1 fruit fly cellular context compared by ENCODE assay signal in genomic region chr3R:24717289-24717688, dm6.
A peak's percentile ranks its signal among the peaks of the same experiment; 100 is the strongest.
TF ChIP-seq lines count a peak whose summit lies in the region.

Gene Polr2L, plus strand, starts transcription at chr3R:24717511.

TF ChIP-seq in whole organism, embryonic, 481 proteins besides CTCF, POLR2A, EP300 and RAD21 (continued from another document):
- TF ChIP-seq CG10274 (GFP tag; optimal IDR thresholded peaks at IDR 0.05; lab: Kevin White, UChicago) (no peak), CG34224 (GFP tag; IDR thresholded peaks at IDR 0.05; lab: Robert Waterston, UW; ENCODE audit: partially characterized antibody) (no peak), Camta (GFP tag; optimal IDR thresholded peaks at IDR 0.05; lab: Kevin White, UChicago) (no peak), Trl (optimal IDR thresholded peaks at IDR 0.05; lab: Kevin White, UChicago) (no peak), Trl (GFP tag; optimal IDR thresholded peaks at IDR 0.05; lab: Kevin White, UChicago) (no peak), CG2678 (tag; optimal IDR thresholded peaks at IDR 0.05; lab: Kevin White, UChicago) (no peak), pita (GFP tag; optimal IDR thresholded peaks at IDR 0.05; lab: Kevin White, UChicago) (no peak), otp (GFP tag; IDR thresholded peaks at IDR 0.05; lab: Robert Waterston, UW) (no peak), Scr (GFP tag; IDR thresholded peaks at IDR 0.05; lab: Robert Waterston, UW; ENCODE audit: partially characterized antibody) (peak; percentile 41; the same call in 1 of the 2 replicates), CG2129 (GFP tag; IDR thresholded peaks at IDR 0.05; lab: Robert Waterston, UW; ENCODE audit: partially characterized antibody) (no peak), sens-2 (GFP tag; IDR thresholded peaks at IDR 0.05; lab: Robert Waterston, UW) (no peak), Hr39 (optimal IDR thresholded peaks at IDR 0.05; lab: Kevin White, UChicago) (no peak), amos (GFP tag; IDR thresholded peaks at IDR 0.05; lab: Robert Waterston, UW; ENCODE audit: partially characterized antibody) (0 out of 2 replicates have a peak, but pooled peaks have one; percentile 21), sna (GFP tag; IDR thresholded peaks at IDR 0.05; lab: Robert Waterston, UW; ENCODE audit: partially characterized antibody) (no peak), Dek (tag; optimal IDR thresholded peaks at IDR 0.05; lab: Kevin White, UChicago) (no peak), MESR4 (GFP tag; optimal IDR thresholded peaks at IDR 0.05; lab: Kevin White, UChicago) (peak; percentile 48), gce (GFP tag; IDR thresholded peaks at IDR 0.05; lab: Robert Waterston, UW) (no peak), Dfd (GFP tag; optimal IDR thresholded peaks at IDR 0.05; lab: Kevin White, UChicago) (no peak), ato (GFP tag; IDR thresholded peaks at IDR 0.05; lab: Robert Waterston, UW; ENCODE audit: partially characterized antibody) (no peak), Dip3 (GFP tag; optimal IDR thresholded peaks at IDR 0.05; lab: Kevin White, UChicago) (no peak), ci (GFP tag; IDR thresholded peaks at IDR 0.05; lab: Robert Waterston, UW) (no peak), CG11247 (GFP tag; IDR thresholded peaks at IDR 0.05; lab: Robert Waterston, UW) (no peak), CG1603 (tag; optimal IDR thresholded peaks at IDR 0.05; lab: Kevin White, UChicago) (no peak), pb (GFP tag; optimal IDR thresholded peaks at IDR 0.05; lab: Kevin White, UChicago) (no peak), Elba2 (GFP tag; optimal IDR thresholded peaks at IDR 0.05; lab: Kevin White, UChicago) (no peak), Dref (GFP tag; IDR thresholded peaks at IDR 0.05; lab: Robert Waterston, UW) (peak; percentile 63), pho (GFP tag; optimal IDR thresholded peaks at IDR 0.05; lab: Kevin White, UChicago) (no peak), CG10267 (tag; optimal IDR thresholded peaks at IDR 0.05; lab: Kevin White, UChicago) (no peak), seq (GFP tag; IDR thresholded peaks at IDR 0.05; lab: Robert Waterston, UW) (no peak), CG14441 (GFP tag; IDR thresholded peaks at IDR 0.05; lab: Robert Waterston, UW) (no peak), Atf-2 (GFP tag; optimal IDR thresholded peaks at IDR 0.05; lab: Kevin White, UChicago) (no peak), H15 (GFP tag; IDR thresholded peaks at IDR 0.05; lab: Robert Waterston, UW) (no peak), CG7271 (tag; optimal IDR thresholded peaks at IDR 0.05; lab: Kevin White, UChicago) (no peak), BEAF-32 (GFP tag; optimal IDR thresholded peaks at IDR 0.05; lab: Kevin White, UChicago) (peak; percentile 54), CG6854 (GFP tag; optimal IDR thresholded peaks at IDR 0.05; lab: Kevin White, UChicago) (no peak), tgo (GFP tag; IDR thresholded peaks at IDR 0.05; lab: Robert Waterston, UW) (no peak), CG4404 (GFP tag; IDR thresholded peaks at IDR 0.05; lab: Robert Waterston, UW) (no peak), CG17186 (GFP tag; optimal IDR thresholded peaks at IDR 0.05; lab: Kevin White, UChicago) (no peak), CG34422 (GFP tag; IDR thresholded peaks at IDR 0.05; lab: Robert Waterston, UW) (no peak), CG10979 (tag; optimal IDR thresholded peaks at IDR 0.05; lab: Kevin White, UChicago) (no peak), Abd-B (GFP tag; optimal IDR thresholded peaks at IDR 0.05; lab: Kevin White, UChicago) (no peak), gfzf (GFP tag; optimal IDR thresholded peaks at IDR 0.05; lab: Kevin White, UChicago) (peak; percentile 70), Fer3 (tag; optimal IDR thresholded peaks at IDR 0.05; lab: Kevin White, UChicago) (no peak), dati (GFP tag; IDR thresholded peaks at IDR 0.05; lab: Robert Waterston, UW) (no peak), ttk (GFP tag; IDR thresholded peaks at IDR 0.05; lab: Robert Waterston, UW) (no peak), pzg (GFP tag; optimal IDR thresholded peaks at IDR 0.05; lab: Kevin White, UChicago) (peak; percentile 48), CG3163 (GFP tag; optimal IDR thresholded peaks at IDR 0.05; lab: Kevin White, UChicago) (no peak), CG10209 (GFP tag; optimal IDR thresholded peaks at IDR 0.05; lab: Kevin White, UChicago) (no peak), slp2 (GFP tag; optimal IDR thresholded peaks at IDR 0.05; lab: Kevin White, UChicago) (no peak), Myb (GFP tag; optimal IDR thresholded peaks at IDR 0.05; lab: Kevin White, UChicago) (peak; percentile 93), CG13123 (GFP tag; optimal IDR thresholded peaks at IDR 0.05; lab: Kevin White, UChicago) (no peak), CrebB (tag; optimal IDR thresholded peaks at IDR 0.05; lab: Kevin White, UChicago) (no peak), CG34376 (GFP tag; optimal IDR thresholded peaks at IDR 0.05; lab: Kevin White, UChicago) (no peak), emc (GFP tag; optimal IDR thresholded peaks at IDR 0.05; lab: Kevin White, UChicago) (no peak), trem (tag; optimal IDR thresholded peaks at IDR 0.05; lab: Kevin White, UChicago) (peak; percentile 28), Hand (GFP tag; optimal IDR thresholded peaks at IDR 0.05; lab: Kevin White, UChicago) (no peak), E2f2 (GFP tag; IDR thresholded peaks at IDR 0.05; lab: Robert Waterston, UW) (peak; percentile 74), Ssrp (tag; optimal IDR thresholded peaks at IDR 0.05; lab: Kevin White, UChicago) (no peak), ERR (GFP tag; optimal IDR thresholded peaks at IDR 0.05; lab: Kevin White, UChicago) (no peak), CG15073 (GFP tag; optimal IDR thresholded peaks at IDR 0.05; lab: Kevin White, UChicago) (no peak), CG10959 (GFP tag; IDR thresholded peaks at IDR 0.05; lab: Robert Waterston, UW) (no peak), sim (GFP tag; IDR thresholded peaks at IDR 0.05; lab: Robert Waterston, UW) (no peak), CG2889 (GFP tag; IDR thresholded peaks at IDR 0.05; lab: Robert Waterston, UW) (no peak), CG1024 (GFP tag; IDR thresholded peaks at IDR 0.05; lab: Robert Waterston, UW) (no peak), CG4328 (GFP tag; optimal IDR thresholded peaks at IDR 0.05; lab: Kevin White, UChicago) (no peak), CG8089 (GFP tag; optimal IDR thresholded peaks at IDR 0.05; lab: Kevin White, UChicago) (no peak), Hr78 (GFP tag; optimal IDR thresholded peaks at IDR 0.05; lab: Kevin White, UChicago) (no peak), CG10431 (GFP tag; optimal IDR thresholded peaks at IDR 0.05; lab: Kevin White, UChicago) (no peak), CG13287 (GFP tag; IDR thresholded peaks at IDR 0.05; lab: Robert Waterston, UW; ENCODE audit: partially characterized antibody) (peak; percentile 25; the same call in 1 of the 2 replicates), jumu (GFP tag; optimal IDR thresholded peaks at IDR 0.05; lab: Kevin White, UChicago) (no peak), CG11504 (tag; optimal IDR thresholded peaks at IDR 0.05; lab: Kevin White, UChicago) (peak; percentile 44), Dip2 (GFP tag; IDR thresholded peaks at IDR 0.05; lab: Robert Waterston, UW) (no peak), Oli (tag; optimal IDR thresholded peaks at IDR 0.05; lab: Kevin White, UChicago) (no peak), CG17568 (GFP tag; optimal IDR thresholded peaks at IDR 0.05; lab: Kevin White, UChicago) (no peak), HmgZ (tag; optimal IDR thresholded peaks at IDR 0.05; lab: Kevin White, UChicago) (no peak), Asciz (GFP tag; optimal IDR thresholded peaks at IDR 0.05; lab: Kevin White, UChicago) (no peak), CG12236 (GFP tag; optimal IDR thresholded peaks at IDR 0.05; lab: Kevin White, UChicago) (no peak), NC2α (GFP tag; optimal IDR thresholded peaks at IDR 0.05; lab: Kevin White, UChicago) (no peak), CG7372 (GFP tag; IDR thresholded peaks at IDR 0.05; lab: Robert Waterston, UW) (no peak), CG12155 (GFP tag; optimal IDR thresholded peaks at IDR 0.05; lab: Kevin White, UChicago) (no peak), Hmx (GFP tag; optimal IDR thresholded peaks at IDR 0.05; lab: Kevin White, UChicago) (no peak), chif (GFP tag; optimal IDR thresholded peaks at IDR 0.05; lab: Kevin White, UChicago) (no peak), CG6683 (GFP tag; optimal IDR thresholded peaks at IDR 0.05; lab: Kevin White, UChicago) (no peak), Aef1 (GFP tag; IDR thresholded peaks at IDR 0.05; lab: Robert Waterston, UW) (no peak), tap (tag; optimal IDR thresholded peaks at IDR 0.05; lab: Kevin White, UChicago) (no peak), Awh (GFP tag; IDR thresholded peaks at IDR 0.05; lab: Robert Waterston, UW) (no peak), stwl (tag; optimal IDR thresholded peaks at IDR 0.05; lab: Kevin White, UChicago) (peak; percentile 62), ssp (GFP tag; IDR thresholded peaks at IDR 0.05; lab: Robert Waterston, UW) (no peak), CG14860 (GFP tag; IDR thresholded peaks at IDR 0.05; lab: Robert Waterston, UW; ENCODE audit: partially characterized antibody) (no peak), Hmr (GFP tag; optimal IDR thresholded peaks at IDR 0.05; lab: Kevin White, UChicago) (no peak), CG8944 (GFP tag; optimal IDR thresholded peaks at IDR 0.05; lab: Kevin White, UChicago) (no peak), Chrac-16 (GFP tag; optimal IDR thresholded peaks at IDR 0.05; lab: Kevin White, UChicago) (no peak), Tbp (GFP tag; optimal IDR thresholded peaks at IDR 0.05; lab: Kevin White, UChicago) (no peak), CG42726 (GFP tag; IDR thresholded peaks at IDR 0.05; lab: Robert Waterston, UW; ENCODE audit: partially characterized antibody) (no peak), CG12391 (tag; optimal IDR thresholded peaks at IDR 0.05; lab: Kevin White, UChicago) (no peak), CG4617 (GFP tag; optimal IDR thresholded peaks at IDR 0.05; lab: Kevin White, UChicago; ENCODE audit: borderline replicate concordance) (peak; percentile 29), HHEX (GFP tag; optimal IDR thresholded peaks at IDR 0.05; lab: Kevin White, UChicago) (no peak), gem (tag; optimal IDR thresholded peaks at IDR 0.05; lab: Kevin White, UChicago) (no peak), cad (GFP tag; optimal IDR thresholded peaks at IDR 0.05; lab: Kevin White, UChicago) (no peak), vvl (GFP tag; IDR thresholded peaks at IDR 0.05; lab: Robert Waterston, UW) (peak; percentile 34; the same call in 1 of the 2 replicates), scrt (GFP tag; optimal IDR thresholded peaks at IDR 0.05; lab: Kevin White, UChicago) (no peak), CG32772 (GFP tag; IDR thresholded peaks at IDR 0.05; lab: Robert Waterston, UW) (no peak), CG4282 (GFP tag; optimal IDR thresholded peaks at IDR 0.05; lab: Kevin White, UChicago) (no peak), cwo (GFP tag; optimal IDR thresholded peaks at IDR 0.05; lab: Kevin White, UChicago) (no peak), oc (tag; optimal IDR thresholded peaks at IDR 0.05; lab: Kevin White, UChicago) (no peak), NFAT (GFP tag; IDR thresholded peaks at IDR 0.05; lab: Robert Waterston, UW) (no peak), Nf-YB (GFP tag; optimal IDR thresholded peaks at IDR 0.05; lab: Kevin White, UChicago) (no peak), CG3281 (GFP tag; optimal IDR thresholded peaks at IDR 0.05; lab: Kevin White, UChicago) (peak; percentile 69), Ravus (GFP tag; IDR thresholded peaks at IDR 0.05; lab: Robert Waterston, UW) (no peak), Neu2 (GFP tag; optimal IDR thresholded peaks at IDR 0.05; lab: Kevin White, UChicago; ENCODE audit: borderline replicate concordance) (no peak), dpn (GFP tag; optimal IDR thresholded peaks at IDR 0.05; lab: Kevin White, UChicago) (no peak), MTF-1 (GFP tag; optimal IDR thresholded peaks at IDR 0.05; lab: Kevin White, UChicago; ENCODE audit: borderline replicate concordance) (no peak), CG9215 (GFP tag; IDR thresholded peaks at IDR 0.05; lab: Robert Waterston, UW) (no peak), CG7987 (GFP tag; optimal IDR thresholded peaks at IDR 0.05; lab: Kevin White, UChicago) (no peak), CG3838 (GFP tag; optimal IDR thresholded peaks at IDR 0.05; lab: Kevin White, UChicago) (no peak), ranshi (GFP tag; IDR thresholded peaks at IDR 0.05; lab: Robert Waterston, UW) (no peak), mirr (GFP tag; optimal IDR thresholded peaks at IDR 0.05; lab: Kevin White, UChicago) (no peak), br (optimal IDR thresholded peaks at IDR 0.05; lab: Kevin White, UChicago) (no peak), CG18476 (GFP tag; optimal IDR thresholded peaks at IDR 0.05; lab: Kevin White, UChicago) (no peak), chn (GFP tag; optimal IDR thresholded peaks at IDR 0.05; lab: Kevin White, UChicago) (no peak), D (optimal IDR thresholded peaks at IDR 0.05; lab: Kevin White, UChicago) (no peak), D (GFP tag; optimal IDR thresholded peaks at IDR 0.05; lab: Kevin White, UChicago) (no peak), trh (GFP tag; optimal IDR thresholded peaks at IDR 0.05; lab: Kevin White, UChicago) (no peak), CG33557 (GFP tag; optimal IDR thresholded peaks at IDR 0.05; lab: Kevin White, UChicago) (no peak), bowl (GFP tag; IDR thresholded peaks at IDR 0.05; lab: Robert Waterston, UW) (no peak), rib (GFP tag; IDR thresholded peaks at IDR 0.05; lab: Robert Waterston, UW) (no peak), CG4730 (GFP tag; IDR thresholded peaks at IDR 0.05; lab: Robert Waterston, UW) (no peak), ham (GFP tag; IDR thresholded peaks at IDR 0.05; lab: Robert Waterston, UW) (no peak)
